Worm (Caenorhabditis elegans) whole organism, midembryonic: ENCODE data around the gene ins-21.

Source experiments
- cog-1 ChIP-seq: sonication (generic microtip); optimal IDR thresholded peaks from 2 replicates; lab custom pipeline; 2016; ENCODE audit warnings: missing genetic modification characterization, missing compliant biosample characterization
- flt-1 ChIP-seq: fragments of 200-800 bp; sonication (Bioruptor generic); IDR thresholded peaks from 2 replicates; pipeline ENCODE4 v1.3.6; 2022; ENCODE audit warnings: missing genetic modification characterization, missing compliant biosample characterization
- med-1 ChIP-seq: sonication (generic microtip); optimal IDR thresholded peaks from 2 replicates; lab custom pipeline; 2017; ENCODE audit warnings: missing genetic modification characterization, mild to moderate bottlenecking, missing compliant biosample characterization, antibody characterized with exemption, missing genetic modification reagents; ENCODE audit not compliant: insufficient read depth
- ref-1 ChIP-seq: fragments of 200-800 bp; sonication (Bioruptor generic); conservative IDR thresholded peaks from 2 replicates; pipeline ENCODE4 v1.3.6; 2022; ENCODE audit warnings: missing genetic modification reagents, missing genetic modification characterization, missing compliant biosample characterization
- tab-1 ChIP-seq: fragments of 200-800 bp; sonication (Bioruptor generic); IDR thresholded peaks from 2 replicates; pipeline ENCODE4 v1.3.6; 2022; ENCODE audit warnings: missing genetic modification characterization, missing compliant biosample characterization
- ztf-29 ChIP-seq: fragments of 200-800 bp; sonication (Bioruptor generic); IDR thresholded peaks from 2 replicates; pipeline ENCODE4 v1.3.6; 2022; ENCODE audit warnings: missing genetic modification reagents, missing genetic modification characterization, missing compliant biosample characterization

DNA sequence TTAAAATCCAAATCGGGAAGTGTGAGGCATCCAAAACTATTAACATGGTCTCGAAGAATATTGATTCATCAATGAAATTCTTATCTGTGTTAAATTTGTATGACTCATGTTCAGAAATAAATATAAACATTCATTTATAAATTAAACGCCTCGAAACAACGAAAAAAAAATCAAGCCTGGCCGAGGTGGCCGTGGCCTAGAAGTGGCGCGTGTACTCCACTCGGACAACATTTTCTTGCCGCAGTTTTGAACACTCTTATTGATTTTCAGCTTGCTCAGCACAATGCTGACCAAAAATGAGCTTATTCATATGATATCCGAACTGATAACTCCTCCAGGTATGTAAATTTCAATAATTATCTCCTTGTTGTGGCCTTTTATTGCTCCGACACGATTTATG lies 40.6 kb downstream of the ins-21 start, which contains the start of gene ekl-6:
- TF ChIP-seq med-1 (GFP tag; lab: Kevin White, UChicago) = no peak
- TF ChIP-seq flt-1 = peak; percentile 71
- TF ChIP-seq tab-1 (GFP tag; lab: Robert Waterston, UW) = no peak
- no peak for TF ChIP-seq ref-1 (GFP tag; lab: Robert Waterston, UW)
- no peak for TF ChIP-seq ztf-29
- TF ChIP-seq cog-1 (tag; lab: Kevin White, UChicago) = peak; percentile 37
